Worm (Caenorhabditis elegans) whole organism, mixed stage, embryonic: ENCODE measurements around the gene col-120.
"Not testable (repeated sequence)": the region's sequence is repeated elsewhere in the genome, so short reads cannot be mapped to it uniquely, and the experiment has no call there.

Experiments used
- M03D4.4 ChIP-seq: sonication (generic microtip); optimal IDR thresholded peaks from 2 replicates; lab custom pipeline; 2017; ENCODE audit warnings: mild to moderate bottlenecking, missing genetic modification characterization, missing compliant biosample characterization
- bed-3 ChIP-seq: fragments of 200-800 bp; sonication (Bioruptor generic); optimal IDR thresholded peaks from 3 replicates; lab custom pipeline; 2018; ENCODE audit warnings: mild to moderate bottlenecking, missing genetic modification characterization, moderate library complexity, missing compliant biosample characterization
- blmp-1 ChIP-seq: fragments of 150-350 bp; optimal IDR thresholded peaks from 2 replicates; lab custom pipeline; 2014; ENCODE audit warnings: missing biosample characterization, missing genetic modification characterization
- ceh-39 ChIP-seq: fragments of 150-350 bp; optimal IDR thresholded peaks from 2 replicates; lab custom pipeline; 2014; ENCODE audit warnings: missing biosample characterization, missing genetic modification characterization
- ceh-43 ChIP-seq: fragments of 200-800 bp; sonication (Bioruptor generic); optimal IDR thresholded peaks from 2 replicates; lab custom pipeline; 2018; ENCODE audit warnings: mild to moderate bottlenecking, missing genetic modification characterization, moderate library complexity, missing compliant biosample characterization
- ces-1 ChIP-seq: fragments of 150-350 bp; optimal IDR thresholded peaks from 2 replicates; lab custom pipeline; 2014; ENCODE audit warnings: missing biosample characterization, missing genetic modification reagents, missing genetic modification characterization
- drap-1 ChIP-seq: fragments of 200-800 bp; sonication (Bioruptor generic); optimal IDR thresholded peaks from 3 replicates; lab custom pipeline; 2018; ENCODE audit warnings: mild to moderate bottlenecking, missing genetic modification characterization, missing compliant biosample characterization
- flh-1 ChIP-seq: fragments of 200-800 bp; sonication (Bioruptor generic); optimal IDR thresholded peaks from 2 replicates; lab custom pipeline; 2018; ENCODE audit warnings: mild to moderate bottlenecking, missing genetic modification characterization, moderate library complexity, missing compliant biosample characterization
- ham-2 ChIP-seq: fragments of 200-800 bp; sonication (Bioruptor generic); optimal IDR thresholded peaks from 2 replicates; lab custom pipeline; 2018; ENCODE audit warnings: mild to moderate bottlenecking, missing genetic modification characterization, missing compliant biosample characterization
- hlh-1 ChIP-seq: fragments of 150-350 bp; optimal IDR thresholded peaks from 2 replicates; lab custom pipeline; 2014; ENCODE audit warnings: missing biosample characterization, missing genetic modification reagents, missing genetic modification characterization
- lin-13 ChIP-seq: fragments of 150-350 bp; optimal IDR thresholded peaks from 2 replicates; lab custom pipeline; 2014; ENCODE audit warnings: missing biosample characterization, missing genetic modification characterization
- lin-32 ChIP-seq: fragments of 200-800 bp; sonication (Bioruptor generic); optimal IDR thresholded peaks from 2 replicates; lab custom pipeline; 2018; ENCODE audit warnings: mild to moderate bottlenecking, missing genetic modification characterization, missing compliant biosample characterization
- lsy-2 ChIP-seq: fragments of 150-350 bp; optimal IDR thresholded peaks from 2 replicates; lab custom pipeline; 2014; ENCODE audit warnings: missing biosample characterization, missing genetic modification characterization
- mab-5 ChIP-seq: fragments of 150-350 bp; optimal IDR thresholded peaks from 2 replicates; lab custom pipeline; 2014; ENCODE audit warnings: missing biosample characterization, missing genetic modification characterization
- mep-1 ChIP-seq: fragments of 150-350 bp; optimal IDR thresholded peaks from 2 replicates; lab custom pipeline; 2017; ENCODE audit warnings: missing biosample characterization, missing genetic modification reagents, missing genetic modification characterization, inconsistent platforms
- mls-2 ChIP-seq: sonication (generic microtip); optimal IDR thresholded peaks from 2 replicates; lab custom pipeline; 2016; ENCODE audit warnings: mild to moderate bottlenecking, missing genetic modification characterization, moderate library complexity, missing compliant biosample characterization
- nhr-12 ChIP-seq: fragments of 150-350 bp; optimal IDR thresholded peaks from 2 replicates; lab custom pipeline; 2014; ENCODE audit warnings: missing biosample characterization, missing genetic modification characterization
- nhr-2 ChIP-seq: fragments of 150-350 bp; optimal IDR thresholded peaks from 2 replicates; lab custom pipeline; 2014; ENCODE audit warnings: missing biosample characterization, missing genetic modification characterization
- nhr-28 ChIP-seq: fragments of 150-350 bp; optimal IDR thresholded peaks from 2 replicates; lab custom pipeline; 2014; ENCODE audit warnings: missing biosample characterization, missing genetic modification characterization
- nhr-76 ChIP-seq: sonication (generic microtip); optimal IDR thresholded peaks from 2 replicates; lab custom pipeline; 2017; ENCODE audit warnings: missing biosample characterization, missing genetic modification characterization
- pha-4 ChIP-seq: fragments of 150-350 bp; optimal IDR thresholded peaks from 2 replicates; lab custom pipeline; 2018; ENCODE audit warnings: missing biosample characterization, missing genetic modification reagents, missing genetic modification characterization
- sem-2 ChIP-seq: fragments of 200-800 bp; sonication (Bioruptor generic); optimal IDR thresholded peaks from 2 replicates; lab custom pipeline; 2018; ENCODE audit warnings: mild to moderate bottlenecking, missing genetic modification characterization, missing compliant biosample characterization
- snpc-4 ChIP-seq: fragments of 150-350 bp; optimal IDR thresholded peaks from 2 replicates; lab custom pipeline; 2014; ENCODE audit warnings: missing biosample characterization, missing genetic modification characterization
- tbx-8 ChIP-seq: fragments of 200-800 bp; sonication (Bioruptor generic); optimal IDR thresholded peaks from 2 replicates; lab custom pipeline; 2018; ENCODE audit warnings: mild to moderate bottlenecking, missing genetic modification characterization, moderate library complexity, missing compliant biosample characterization
- unc-120 ChIP-seq: sonication (generic microtip); optimal IDR thresholded peaks from 2 replicates; lab custom pipeline; 2017; ENCODE audit warnings: missing genetic modification characterization, missing compliant biosample characterization; ENCODE audit not compliant: poor library complexity, severe bottlenecking
- unc-62 ChIP-seq: fragments of 150-350 bp; optimal IDR thresholded peaks from 2 replicates; lab custom pipeline; 2014; ENCODE audit warnings: missing biosample characterization, missing genetic modification reagents, missing genetic modification characterization
- zip-8 ChIP-seq: fragments of 150-350 bp; optimal IDR thresholded peaks from 2 replicates; lab custom pipeline; 2014; ENCODE audit warnings: missing biosample characterization, missing genetic modification characterization
- ztf-11 ChIP-seq: fragments of 150-350 bp; optimal IDR thresholded peaks from 2 replicates; lab custom pipeline; 2014; ENCODE audit warnings: missing biosample characterization, missing genetic modification characterization

The col-120 gene

DNA sequence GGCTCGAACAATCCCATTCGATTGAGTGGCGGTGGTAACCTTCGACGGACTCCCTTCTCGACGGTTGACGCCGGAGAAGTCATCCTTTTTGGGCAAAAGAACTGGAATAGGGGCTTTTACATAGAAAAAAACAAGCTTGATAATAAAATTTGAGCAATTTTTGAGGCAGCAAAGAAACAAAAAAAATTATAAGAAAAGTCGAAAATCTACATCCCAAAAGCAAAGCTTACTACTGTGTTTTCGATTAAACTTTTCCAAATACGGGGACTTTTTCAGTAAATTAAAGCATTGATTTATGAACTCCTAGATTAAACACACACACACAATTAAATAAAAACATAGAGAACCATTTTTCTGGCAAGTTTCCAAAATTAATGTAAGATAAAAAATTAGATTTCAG, 5.6 kb downstream of the col-120 start, which contains the start of gene Y11D7A.9:
TSS of gene Y11D7A.9 (minus strand) at position 101 of the 400 bp plus-strand sequence.
- no peak for TF ChIP-seq drap-1 (GFP tag; lab: Kevin White, UChicago)
- no peak for TF ChIP-seq ceh-39 (tag; lab: Kevin White, UChicago)
- no peak for TF ChIP-seq lin-32 (GFP tag; lab: Kevin White, UChicago)
- no peak for TF ChIP-seq ham-2 (GFP tag; lab: Kevin White, UChicago)
- no peak for TF ChIP-seq hlh-1 (tag; lab: Kevin White, UChicago)
- TF ChIP-seq pha-4, result no peak
- TF ChIP-seq tbx-8 (GFP tag; lab: Kevin White, UChicago), result no peak
- TF ChIP-seq unc-120 (tag; lab: Kevin White, UChicago), result no peak
- TF ChIP-seq ceh-43 (GFP tag; lab: Kevin White, UChicago), result no peak
- no peak for TF ChIP-seq lsy-2
- TF ChIP-seq mls-2, result no peak
- no peak for TF ChIP-seq nhr-76 (tag; lab: Kevin White, UChicago)
- TF ChIP-seq nhr-28 (tag; lab: Kevin White, UChicago), result no peak
- TF ChIP-seq nhr-12 (tag; lab: Kevin White, UChicago), result no peak
- no peak for TF ChIP-seq M03D4.4 (tag; lab: Kevin White, UChicago)

- TF ChIP-seq blmp-1 (tag; lab: Kevin White, UChicago) (no peak), ztf-11 (tag; lab: Kevin White, UChicago) (no peak), ceh-43 (GFP tag; lab: Kevin White, UChicago) (no peak), nhr-2 (tag; lab: Kevin White, UChicago) (no peak), ceh-39 (tag; lab: Kevin White, UChicago) (no peak), nhr-12 (tag; lab: Kevin White, UChicago) (no peak), ham-2 (GFP tag; lab: Kevin White, UChicago) (no peak), nhr-28 (tag; lab: Kevin White, UChicago) (no peak), tbx-8 (GFP tag; lab: Kevin White, UChicago) (no peak), lin-32 (GFP tag; lab: Kevin White, UChicago) (no peak), zip-8 (tag; lab: Kevin White, UChicago) (no peak)
Observed at ce11 chrIV:9251079-9251478, 10.5 kb downstream of the col-120 start, which contains the start of gene Y11D7A.8. Gene Y11D7A.8 (plus strand): TSS chrIV:9251379.

ce11 chrIV:9249219-9249618, 12.4 kb downstream of the col-120 start, which contains the start of gene Y11D7A.7:
Gene Y11D7A.7 (plus strand): TSS chrIV:9249519.
- not testable (repeated sequence) for TF ChIP-seq pha-4; unc-62 (GFP tag; lab: Kevin White, UChicago); nhr-12 (tag; lab: Kevin White, UChicago)

DNA sequence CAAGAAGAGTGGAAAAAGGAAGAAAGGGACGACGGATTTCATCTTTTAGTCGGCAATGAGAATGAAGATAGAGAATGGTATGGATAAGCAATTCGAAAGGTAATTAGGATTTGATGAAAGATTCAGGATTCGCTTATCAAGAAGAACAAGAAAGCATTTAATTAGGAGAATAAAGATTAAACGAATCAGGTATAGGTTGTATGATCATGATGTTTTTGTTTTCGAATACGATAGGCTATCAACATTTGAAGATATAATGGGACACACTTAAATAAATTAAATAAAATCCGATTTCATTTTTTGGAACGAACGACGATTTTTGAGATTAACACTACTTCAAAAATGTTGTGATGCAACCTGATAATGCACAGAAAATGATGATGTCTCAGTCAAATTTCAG, 16.2 kb downstream of the col-120 start, which contains the start of gene Y11D7A.5:
TSS of gene Y11D7A.5 (minus strand) at position 101 of the 400 bp plus-strand sequence.
- no peak for TF ChIP-seq flh-1 (GFP tag; lab: Kevin White, UChicago)
- no peak for TF ChIP-seq lin-32 (GFP tag; lab: Kevin White, UChicago)
- TF ChIP-seq tbx-8 (GFP tag; lab: Kevin White, UChicago), result no peak
- TF ChIP-seq lin-13 (tag; lab: Kevin White, UChicago), result no peak
- no peak for TF ChIP-seq unc-62 (GFP tag; lab: Kevin White, UChicago)
- TF ChIP-seq ztf-11 (tag; lab: Kevin White, UChicago), result no peak
- TF ChIP-seq M03D4.4 (tag; lab: Kevin White, UChicago), result no peak
- TF ChIP-seq ceh-43 (GFP tag; lab: Kevin White, UChicago), result no peak
- TF ChIP-seq nhr-2 (tag; lab: Kevin White, UChicago), result no peak
- no peak for TF ChIP-seq pha-4
- no peak for TF ChIP-seq blmp-1 (tag; lab: Kevin White, UChicago)
- no peak for TF ChIP-seq ceh-39 (tag; lab: Kevin White, UChicago)
- TF ChIP-seq snpc-4 (tag; lab: Kevin White, UChicago), result no peak
- TF ChIP-seq drap-1 (GFP tag; lab: Kevin White, UChicago), result no peak
- no peak for TF ChIP-seq mep-1 (tag; lab: Kevin White, UChicago)

DNA sequence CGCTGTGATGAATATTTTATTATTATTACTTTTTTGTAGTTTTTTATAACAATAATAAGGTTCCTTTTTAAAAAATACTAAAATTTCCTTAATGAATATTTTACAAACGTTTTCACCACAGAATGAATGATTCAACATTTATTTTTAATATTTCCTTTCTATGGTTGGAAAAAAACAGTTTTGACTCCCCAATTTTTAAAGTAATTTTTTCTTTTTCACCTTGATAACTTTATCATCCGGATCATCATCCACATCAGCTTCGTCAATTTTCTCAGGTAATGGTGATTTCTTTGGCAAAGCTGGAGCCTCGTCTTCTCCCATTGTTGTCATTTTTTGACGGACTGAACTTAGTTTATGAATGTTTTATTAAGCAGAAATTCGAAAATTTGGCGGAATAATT, 17.9 kb downstream of the col-120 start, which contains the start of gene rab-28:
TSS of gene rab-28 (minus strand) at position 343 of the 400 bp plus-strand sequence.
- TF ChIP-seq M03D4.4 (tag; lab: Kevin White, UChicago) (no peak), ces-1 (GFP tag; lab: Kevin White, UChicago) (no peak), mep-1 (tag; lab: Kevin White, UChicago) (no peak), ztf-11 (tag; lab: Kevin White, UChicago) (no peak), sem-2 (GFP tag; lab: Kevin White, UChicago) (no peak), unc-62 (GFP tag; lab: Kevin White, UChicago) (no peak), bed-3 (no peak), flh-1 (GFP tag; lab: Kevin White, UChicago) (no peak), nhr-2 (tag; lab: Kevin White, UChicago) (no peak), pha-4 (no peak), zip-8 (tag; lab: Kevin White, UChicago) (no peak), lin-13 (tag; lab: Kevin White, UChicago) (no peak), mab-5 (no peak)
